Fruit fly (Drosophila melanogaster): ENCODE measurements around the gene CG2930.

dm6 chrX:3874452-3874851, 5.7 kb downstream of the CG2930 start:
- TF ChIP-seq CG8478 (optimal IDR thresholded peaks at IDR 0.05) (no peak), CTCF (optimal IDR thresholded peaks at IDR 0.05) (no peak)

Measured in S2 (cell line).